Worm (Caenorhabditis elegans): ENCODE measurements around the gene sek-6.
A peak's percentile ranks its signal among the peaks of the same experiment; 100 is the strongest.

sek-6 gene

DNA sequence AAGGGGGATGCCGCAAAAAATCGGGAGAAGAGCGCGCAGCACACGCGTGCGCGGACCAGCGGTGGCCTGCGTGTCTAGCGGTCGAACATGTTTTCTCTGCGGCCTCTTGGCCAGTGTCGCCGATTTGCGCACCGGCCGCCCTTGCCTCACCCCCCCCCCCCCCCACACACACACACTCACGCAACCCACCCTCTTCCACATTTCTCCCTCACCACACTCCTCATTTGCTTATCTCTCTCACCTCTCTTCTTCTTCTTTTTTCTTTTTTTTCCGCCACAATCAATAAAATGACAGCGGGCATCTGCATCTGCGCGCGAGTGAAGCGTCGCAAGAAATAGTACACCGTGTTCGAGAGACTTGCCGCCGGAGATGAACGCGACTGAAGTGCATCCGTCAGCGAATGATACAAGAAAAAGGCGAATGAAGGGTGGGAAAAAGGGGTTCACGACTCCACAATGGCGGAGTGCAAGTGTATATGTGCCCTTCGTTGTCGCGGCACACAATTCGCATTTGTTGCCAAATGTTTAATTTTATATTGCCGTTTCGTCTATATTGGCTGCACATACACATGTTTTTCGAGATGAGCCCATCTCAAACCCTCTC, 31.2 kb upstream of the sek-6 start:
- TF ChIP-seq sea-1 (GFP tag; conservative IDR thresholded peaks at IDR 0.05), result no peak
- no peak for TF ChIP-seq aly-1 (tag; optimal IDR thresholded peaks at IDR 0.05)
- TF ChIP-seq ets-7 (tag; optimal IDR thresholded peaks at IDR 0.05), result no peak
- peak; percentile 80 for TF ChIP-seq B0310.2 (tag; optimal IDR thresholded peaks at IDR 0.05)
- peak; percentile 94 for TF ChIP-seq hmg-4 (GFP tag; optimal IDR thresholded peaks at IDR 0.05)
- TF ChIP-seq tbx-37 (GFP tag; conservative IDR thresholded peaks at IDR 0.05), result 0 out of 2 replicates have a peak, but pooled peaks have one; percentile 5
- TF ChIP-seq hnd-1 (tag; optimal IDR thresholded peaks at IDR 0.05), result no peak
- TF ChIP-seq pes-1 (GFP tag; IDR thresholded peaks at IDR 0.05), result 0 out of 2 replicates have a peak, but pooled peaks have one; percentile 43
- TF ChIP-seq F13C5.2 (tag; optimal IDR thresholded peaks at IDR 0.05), result peak; percentile 69
- no peak for TF ChIP-seq ama-1 (optimal IDR thresholded peaks at IDR 0.05)
- TF ChIP-seq ceh-13 (GFP tag; optimal IDR thresholded peaks at IDR 0.05), result no peak
- TF ChIP-seq ceh-36 (tag; optimal IDR thresholded peaks at IDR 0.05), result no peak
- no peak for TF ChIP-seq flt-1 (GFP tag; IDR thresholded peaks at IDR 0.05)
- TF ChIP-seq tbx-11 (GFP tag; IDR thresholded peaks at IDR 0.05), result no peak
- TF ChIP-seq scrt-1 (GFP tag; IDR thresholded peaks at IDR 0.05), result no peak
- TF ChIP-seq tra-4 (tag; optimal IDR thresholded peaks at IDR 0.05), result no peak
- no peak for TF ChIP-seq hmbx-1 (tag; optimal IDR thresholded peaks at IDR 0.05)

DNA sequence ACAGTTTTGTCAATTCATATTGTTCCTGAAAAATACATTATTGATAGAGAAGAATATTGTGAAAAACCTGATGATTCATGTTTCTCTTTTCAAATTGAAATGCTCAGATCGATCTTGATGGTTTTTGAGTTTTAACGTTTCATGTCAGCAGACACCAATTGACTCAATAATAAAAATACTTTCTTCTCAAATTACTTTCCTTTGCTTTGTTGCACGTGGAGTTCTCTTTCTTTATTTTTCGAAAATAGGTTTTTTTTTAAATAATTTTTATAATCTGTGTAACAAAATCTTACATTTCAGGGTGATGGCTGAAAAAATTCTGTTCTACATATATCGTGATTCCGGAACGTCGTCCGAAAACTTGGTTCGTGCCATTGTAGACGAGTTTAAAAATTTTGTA, 30.3 kb upstream of the sek-6 start, which contains the start of gene F19C6.2:
TSS of gene F19C6.2 (plus strand) at position 301 of the 400 bp plus-strand sequence.
- no peak for TF ChIP-seq tra-4 (tag; optimal IDR thresholded peaks at IDR 0.05)
- no peak for TF ChIP-seq scrt-1 (GFP tag; IDR thresholded peaks at IDR 0.05)
- no peak for TF ChIP-seq hnd-1 (tag; optimal IDR thresholded peaks at IDR 0.05)
- TF ChIP-seq pes-1 (GFP tag; IDR thresholded peaks at IDR 0.05), result no peak
- TF ChIP-seq tbx-37 (GFP tag; conservative IDR thresholded peaks at IDR 0.05), result no peak
- no peak for TF ChIP-seq F13C5.2 (tag; optimal IDR thresholded peaks at IDR 0.05)
- no peak for TF ChIP-seq aly-1 (tag; optimal IDR thresholded peaks at IDR 0.05)
- no peak for TF ChIP-seq hmbx-1 (tag; optimal IDR thresholded peaks at IDR 0.05)
- TF ChIP-seq sea-1 (GFP tag; conservative IDR thresholded peaks at IDR 0.05), result no peak
- TF ChIP-seq hmg-4 (GFP tag; optimal IDR thresholded peaks at IDR 0.05), result no peak
- TF ChIP-seq ceh-13 (GFP tag; optimal IDR thresholded peaks at IDR 0.05), result no peak
- TF ChIP-seq tbx-11 (GFP tag; IDR thresholded peaks at IDR 0.05), result no peak
- TF ChIP-seq flt-1 (GFP tag; IDR thresholded peaks at IDR 0.05), result no peak

DNA sequence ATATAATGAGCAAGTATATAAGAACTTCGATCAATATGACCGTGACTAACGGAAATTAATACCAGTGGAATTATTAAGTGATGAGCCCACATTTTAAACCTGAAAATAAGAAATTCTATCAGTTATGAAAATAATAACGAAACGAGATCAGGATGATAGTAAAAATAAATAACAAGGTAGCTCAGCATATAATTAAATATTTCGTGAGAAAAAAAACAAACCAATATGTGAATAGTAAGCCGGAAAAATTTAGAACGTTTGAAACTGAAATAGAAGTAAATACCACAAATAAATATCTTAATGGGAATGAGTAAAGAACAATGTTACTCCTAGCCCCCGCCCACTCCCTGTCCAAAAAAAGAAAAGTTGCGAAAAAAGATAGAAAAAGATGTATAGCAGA, 22.3 kb upstream of the sek-6 start, which contains the start of gene F19C6.3:
TSS of gene F19C6.3 (minus strand) at position 101 of the 400 bp plus-strand sequence.
- TF ChIP-seq F13C5.2 (tag; optimal IDR thresholded peaks at IDR 0.05) (no peak), tbx-37 (GFP tag; conservative IDR thresholded peaks at IDR 0.05) (no peak), aly-1 (tag; optimal IDR thresholded peaks at IDR 0.05) (no peak)

DNA sequence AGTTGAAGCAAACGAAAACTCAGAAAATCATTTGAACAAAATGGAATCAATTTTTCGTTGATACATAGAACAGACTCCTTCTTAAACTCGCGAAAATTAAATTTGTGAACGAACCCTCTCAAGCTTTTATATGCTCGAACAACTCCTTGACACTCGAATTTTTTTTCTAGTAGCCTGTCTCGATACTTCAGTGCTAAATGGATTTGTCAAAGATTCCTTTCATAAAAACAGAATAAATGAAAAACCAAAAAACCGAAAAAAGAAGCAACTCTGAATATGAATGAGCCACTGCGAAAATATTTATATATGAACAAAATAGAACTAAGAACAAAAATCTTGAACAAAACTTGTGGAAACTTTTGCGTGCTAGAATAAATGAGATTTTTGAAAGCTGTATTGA, 21.0 kb upstream of the sek-6 start:
- no peak for TF ChIP-seq ceh-13 (GFP tag; optimal IDR thresholded peaks at IDR 0.05)
- no peak for TF ChIP-seq ama-1 (optimal IDR thresholded peaks at IDR 0.05)

DNA sequence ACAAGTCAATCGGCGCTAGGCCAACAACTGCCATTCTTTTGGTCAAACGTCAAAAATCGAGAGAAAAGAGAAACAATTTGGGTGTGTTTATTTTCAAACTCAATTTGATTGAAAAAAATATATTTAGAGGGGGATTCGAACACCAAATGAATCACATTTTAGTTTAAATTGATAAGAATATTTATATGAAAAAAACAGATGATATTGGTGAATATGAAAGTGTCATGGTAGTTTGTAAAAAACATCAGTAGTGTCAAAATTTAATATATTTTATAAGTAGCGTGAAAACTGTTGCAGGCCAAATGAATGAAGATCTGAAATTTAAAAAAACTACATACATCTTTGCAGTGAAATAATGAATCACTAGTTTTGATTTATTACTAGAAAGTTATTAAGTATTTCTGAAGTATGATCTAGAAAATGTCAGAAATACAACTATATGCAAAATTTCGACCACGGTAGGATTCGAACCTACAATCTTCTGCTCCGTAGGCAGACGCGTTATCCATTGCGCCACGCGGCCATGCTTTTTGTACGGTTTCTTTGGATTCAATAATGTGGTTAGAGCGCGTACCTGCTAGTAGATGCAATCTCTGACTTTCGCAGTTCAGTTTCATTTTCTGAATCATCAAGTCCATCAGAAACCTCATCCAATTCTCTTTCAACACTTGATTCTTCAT, 12.8 kb upstream of the sek-6 start, which contains the start of gene F19C6.4:
TSS of gene F19C6.4 (minus strand) at position 51 of the 680 bp plus-strand sequence.
- no peak for TF ChIP-seq ceh-36 (tag; optimal IDR thresholded peaks at IDR 0.05)
- TF ChIP-seq tbx-37 (GFP tag; conservative IDR thresholded peaks at IDR 0.05), result no peak
- no peak for TF ChIP-seq hmg-4 (GFP tag; optimal IDR thresholded peaks at IDR 0.05)
- no peak for TF ChIP-seq tbx-11 (GFP tag; IDR thresholded peaks at IDR 0.05)

DNA sequence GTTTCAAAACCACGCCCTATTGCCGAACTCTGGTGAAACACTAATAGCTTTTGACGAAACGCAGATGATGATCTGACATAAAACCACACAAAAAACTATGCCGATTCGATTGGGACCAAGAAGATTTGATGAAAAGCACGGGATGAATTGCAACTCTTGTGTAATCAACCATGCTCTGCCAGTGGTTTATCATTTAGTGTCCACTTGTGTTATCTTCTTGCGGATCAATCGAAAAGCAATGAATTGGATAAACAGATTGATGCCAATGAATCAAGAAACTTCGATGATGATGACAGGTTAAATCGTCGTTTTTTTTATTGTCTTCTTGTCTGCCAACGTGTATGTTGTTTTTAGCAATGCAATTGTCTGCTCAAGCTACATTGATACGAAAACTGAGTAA, 8.9 kb upstream of the sek-6 start, which contains the start of gene F42G10.1:
TSS of gene F42G10.1 (minus strand) at position 151 of the 400 bp plus-strand sequence.
- TF ChIP-seq sea-1 (GFP tag; conservative IDR thresholded peaks at IDR 0.05), result no peak
- TF ChIP-seq flt-1 (GFP tag; IDR thresholded peaks at IDR 0.05), result no peak
- no peak for TF ChIP-seq ama-1 (optimal IDR thresholded peaks at IDR 0.05)
- TF ChIP-seq ceh-13 (GFP tag; optimal IDR thresholded peaks at IDR 0.05), result no peak
- no peak for TF ChIP-seq B0310.2 (tag; optimal IDR thresholded peaks at IDR 0.05)
- TF ChIP-seq tra-4 (tag; optimal IDR thresholded peaks at IDR 0.05), result no peak
- no peak for TF ChIP-seq scrt-1 (GFP tag; IDR thresholded peaks at IDR 0.05)
- TF ChIP-seq hmbx-1 (tag; optimal IDR thresholded peaks at IDR 0.05), result no peak
- TF ChIP-seq tbx-11 (GFP tag; IDR thresholded peaks at IDR 0.05), result no peak
- TF ChIP-seq F13C5.2 (tag; optimal IDR thresholded peaks at IDR 0.05), result no peak
- TF ChIP-seq ceh-36 (tag; optimal IDR thresholded peaks at IDR 0.05), result no peak
- no peak for TF ChIP-seq ets-7 (tag; optimal IDR thresholded peaks at IDR 0.05)
- no peak for TF ChIP-seq pes-1 (GFP tag; IDR thresholded peaks at IDR 0.05)
- no peak for TF ChIP-seq hnd-1 (tag; optimal IDR thresholded peaks at IDR 0.05)
- TF ChIP-seq tbx-37 (GFP tag; conservative IDR thresholded peaks at IDR 0.05), result no peak

DNA sequence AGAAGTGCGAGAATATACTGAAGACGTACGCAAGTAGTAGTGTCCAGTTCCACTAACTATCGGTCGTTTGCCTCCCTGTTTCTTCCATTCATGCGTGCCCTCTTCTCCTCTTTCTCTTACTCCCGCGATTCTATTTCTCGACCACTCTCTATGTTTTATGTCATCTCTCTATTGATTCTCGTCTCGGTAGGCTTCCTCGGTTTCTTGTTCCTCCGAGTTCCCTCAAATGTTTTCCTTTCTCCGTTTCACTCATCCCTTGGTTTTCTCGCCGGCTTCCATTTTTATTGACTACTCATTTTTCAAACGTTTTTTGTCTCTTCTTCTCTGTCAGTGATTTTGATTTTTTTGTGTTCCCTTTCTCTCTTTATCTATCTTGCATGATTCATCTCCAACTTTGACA, 4.6 kb upstream of the sek-6 start:
- TF ChIP-seq ceh-13 (GFP tag; optimal IDR thresholded peaks at IDR 0.05) (no peak), ets-7 (tag; optimal IDR thresholded peaks at IDR 0.05) (no peak), tbx-11 (GFP tag; IDR thresholded peaks at IDR 0.05) (no peak), tra-4 (tag; optimal IDR thresholded peaks at IDR 0.05) (no peak), pes-1 (GFP tag; IDR thresholded peaks at IDR 0.05) (no peak), flt-1 (GFP tag; IDR thresholded peaks at IDR 0.05) (no peak), tbx-37 (GFP tag; conservative IDR thresholded peaks at IDR 0.05) (no peak), aly-1 (tag; optimal IDR thresholded peaks at IDR 0.05) (no peak), scrt-1 (GFP tag; IDR thresholded peaks at IDR 0.05) (no peak), hmbx-1 (tag; optimal IDR thresholded peaks at IDR 0.05) (no peak), hnd-1 (tag; optimal IDR thresholded peaks at IDR 0.05) (no peak), hmg-4 (GFP tag; optimal IDR thresholded peaks at IDR 0.05) (no peak), ama-1 (optimal IDR thresholded peaks at IDR 0.05) (no peak), B0310.2 (tag; optimal IDR thresholded peaks at IDR 0.05) (no peak), ceh-36 (tag; optimal IDR thresholded peaks at IDR 0.05) (no peak), F13C5.2 (tag; optimal IDR thresholded peaks at IDR 0.05) (no peak)

Data from whole organism, early embryonic.